Fruit fly (Drosophila melanogaster) whole organism, embryonic: ENCODE measurements around the gene mthl14.

Experiments used
- Adf1 ChIP-seq: fragments of 200-800 bp; sonication (Bioruptor generic); IDR thresholded peaks from 2 replicates; pipeline ENCODE4 v1.3.6; 2022; ENCODE audit warnings: missing biosample characterization, missing genetic modification characterization
- Aef1 ChIP-seq: fragments of 200-800 bp; sonication (Bioruptor generic); IDR thresholded peaks from 3 replicates; pipeline ENCODE4 v1.3.6; 2022; ENCODE audit warnings: missing biosample characterization, missing genetic modification characterization
- Bgb ChIP-seq: fragments of 200-800 bp; sonication (Bioruptor generic); IDR thresholded peaks from 2 replicates; pipeline ENCODE4 v1.3.6; 2022; ENCODE audit warnings: missing biosample characterization, missing genetic modification characterization; ENCODE audit not compliant: partially characterized antibody
- CG10321 ChIP-seq: fragments of 200-800 bp; sonication (Bioruptor generic); IDR thresholded peaks from 2 replicates; pipeline ENCODE4 v1.3.6; 2022; ENCODE audit warnings: missing biosample characterization, missing genetic modification characterization
- CG10979 ChIP-seq: fragments of 200-800 bp; sonication (Bioruptor generic); optimal IDR thresholded peaks from 2 replicates; lab custom pipeline; 2018; ENCODE audit warnings: missing biosample characterization, mild to moderate bottlenecking, missing genetic modification characterization, moderate library complexity
- CG12659 ChIP-seq: fragments of 200-800 bp; sonication (Bioruptor generic); optimal IDR thresholded peaks from 3 replicates; lab custom pipeline; 2017; ENCODE audit warnings: mild to moderate bottlenecking, missing biosample characterization, missing genetic modification reagents, missing genetic modification characterization
- CG13287 ChIP-seq: fragments of 200-800 bp; sonication (Bioruptor generic); IDR thresholded peaks from 2 replicates; pipeline ENCODE4 v1.3.6; 2022; ENCODE audit warnings: missing biosample characterization, missing genetic modification characterization; ENCODE audit not compliant: partially characterized antibody
- CG1647 ChIP-seq: fragments of 200-800 bp; sonication (Bioruptor generic); optimal IDR thresholded peaks from 3 replicates; lab custom pipeline; 2016; ENCODE audit warnings: missing biosample characterization, missing genetic modification characterization
- CG17612 ChIP-seq: fragments of 200-800 bp; sonication (Bioruptor generic); IDR thresholded peaks from 2 replicates; pipeline ENCODE4 v1.3.6; 2022; ENCODE audit warnings: missing biosample characterization, missing genetic modification characterization
- CG17912 ChIP-seq: fragments of 200-800 bp; sonication (Bioruptor generic); optimal IDR thresholded peaks from 2 replicates; lab custom pipeline; 2018; ENCODE audit warnings: missing biosample characterization, mild to moderate bottlenecking, missing genetic modification characterization
- CG18599 ChIP-seq: fragments of 200-800 bp; sonication (Bioruptor generic); optimal IDR thresholded peaks from 3 replicates; lab custom pipeline; 2017; ENCODE audit warnings: missing biosample characterization, missing genetic modification characterization, mild to moderate bottlenecking, moderate library complexity, missing genetic modification reagents
- CG2199 ChIP-seq: fragments of 200-800 bp; sonication (Bioruptor generic); IDR thresholded peaks from 3 replicates; pipeline ENCODE4 v1.3.6; 2022; ENCODE audit warnings: missing biosample characterization, missing genetic modification characterization
- CG2678 ChIP-seq: fragments of 200-800 bp; sonication (Bioruptor generic); optimal IDR thresholded peaks from 3 replicates; lab custom pipeline; 2019; ENCODE audit warnings: missing biosample characterization, mild to moderate bottlenecking, missing genetic modification characterization, moderate library complexity
- CG31365 ChIP-seq: fragments of 200-800 bp; sonication (Bioruptor generic); optimal IDR thresholded peaks from 2 replicates; lab custom pipeline; 2018; ENCODE audit warnings: missing biosample characterization, mild to moderate bottlenecking, missing genetic modification characterization
- CG31388 ChIP-seq: fragments of 200-800 bp; sonication (Bioruptor generic); optimal IDR thresholded peaks from 2 replicates; lab custom pipeline; 2016; ENCODE audit warnings: missing biosample characterization, missing genetic modification characterization
- CG32532 ChIP-seq: fragments of 200-800 bp; sonication (Bioruptor generic); IDR thresholded peaks from 2 replicates; pipeline ENCODE4 v1.3.6; 2022; ENCODE audit warnings: missing biosample characterization, missing genetic modification characterization
- CG32767 ChIP-seq: fragments of 200-800 bp; sonication (Bioruptor generic); IDR thresholded peaks from 2 replicates; pipeline ENCODE4 v1.3.6; 2022; ENCODE audit warnings: missing biosample characterization, missing genetic modification characterization
- CG4328 ChIP-seq: fragments of 200-800 bp; sonication (Bioruptor generic); optimal IDR thresholded peaks from 3 replicates; lab custom pipeline; 2017; ENCODE audit warnings: missing biosample characterization, missing genetic modification reagents, missing genetic modification characterization
- CG4404 ChIP-seq: fragments of 200-800 bp; sonication (Bioruptor generic); IDR thresholded peaks from 2 replicates; pipeline ENCODE4 v1.3.6; 2022; ENCODE audit warnings: missing biosample characterization, missing genetic modification characterization
- Dp ChIP-seq: fragments of 200-800 bp; sonication (Bioruptor generic); optimal IDR thresholded peaks from 2 replicates; lab custom pipeline; 2018; ENCODE audit warnings: missing biosample characterization, mild to moderate bottlenecking, missing genetic modification characterization, moderate library complexity
- E2f2 ChIP-seq: fragments of 200-800 bp; sonication (Bioruptor generic); IDR thresholded peaks from 2 replicates; pipeline ENCODE4 v1.3.6; 2022; ENCODE audit warnings: missing biosample characterization, missing genetic modification characterization
- Gug ChIP-seq: fragments of 200-800 bp; sonication (Bioruptor generic); IDR thresholded peaks from 4 replicates; pipeline ENCODE4 v1.3.6; 2022; ENCODE audit warnings: missing biosample characterization, missing genetic modification characterization
- HmgD ChIP-seq: fragments of 200-800 bp; sonication (Bioruptor generic); optimal IDR thresholded peaks from 3 replicates; lab custom pipeline; 2016; ENCODE audit warnings: missing biosample characterization, missing genetic modification characterization
- HmgZ ChIP-seq: fragments of 200-800 bp; sonication (Bioruptor generic); optimal IDR thresholded peaks from 2 replicates; lab custom pipeline; 2018; ENCODE audit warnings: missing biosample characterization, mild to moderate bottlenecking, missing genetic modification characterization
- Hmr ChIP-seq: fragments of 200-800 bp; sonication (Bioruptor generic); optimal IDR thresholded peaks from 3 replicates; lab custom pipeline; 2017; ENCODE audit warnings: mild to moderate bottlenecking, missing biosample characterization, missing genetic modification reagents, missing genetic modification characterization
- MBD-R2 ChIP-seq: fragments of 200-800 bp; sonication (Bioruptor generic); IDR thresholded peaks from 2 replicates; pipeline ENCODE4 v1.3.6; 2022; ENCODE audit warnings: missing biosample characterization, missing genetic modification characterization
- Mad ChIP-seq: fragments of 200-800 bp; sonication (Bioruptor generic); optimal IDR thresholded peaks from 2 replicates; lab custom pipeline; 2016; ENCODE audit warnings: missing biosample characterization, missing genetic modification characterization
- NFAT ChIP-seq: fragments of 200-800 bp; sonication (Bioruptor generic); IDR thresholded peaks from 2 replicates; pipeline ENCODE4 v1.3.6; 2022; ENCODE audit warnings: missing biosample characterization, missing genetic modification characterization
- Rx ChIP-seq: fragments of 200-800 bp; sonication (Bioruptor generic); IDR thresholded peaks from 2 replicates; pipeline ENCODE4 v1.3.6; 2022; ENCODE audit warnings: missing biosample characterization, missing genetic modification characterization
- Sox100B ChIP-seq: fragments of 200-800 bp; sonication (Bioruptor generic); optimal IDR thresholded peaks from 3 replicates; lab custom pipeline; 2018; ENCODE audit warnings: missing biosample characterization, mild to moderate bottlenecking, missing genetic modification characterization
- YL-1 ChIP-seq: fragments of 200-800 bp; sonication (Bioruptor generic); optimal IDR thresholded peaks from 3 replicates; lab custom pipeline; 2017; ENCODE audit warnings: missing biosample characterization, mild to moderate bottlenecking, missing genetic modification characterization
- bigmax ChIP-seq: fragments of 200-800 bp; sonication (Bioruptor generic); optimal IDR thresholded peaks from 2 replicates; lab custom pipeline; 2018; ENCODE audit warnings: missing biosample characterization, mild to moderate bottlenecking, missing genetic modification characterization
- cato ChIP-seq: fragments of 200-800 bp; sonication (Bioruptor generic); optimal IDR thresholded peaks from 2 replicates; lab custom pipeline; 2016; ENCODE audit warnings: missing biosample characterization, missing genetic modification characterization, borderline replicate concordance
- croc ChIP-seq: fragments of 200-800 bp; sonication (Bioruptor generic); conservative IDR thresholded peaks from 3 replicates; pipeline ENCODE4 v1.3.6; 2022; ENCODE audit warnings: missing biosample characterization, missing genetic modification characterization
- dan ChIP-seq: fragments of 200-800 bp; sonication (Bioruptor generic); IDR thresholded peaks from 2 replicates; pipeline ENCODE4 v1.3.6; 2022; ENCODE audit warnings: missing biosample characterization, missing genetic modification characterization
- danr ChIP-seq: fragments of 200-800 bp; sonication (Bioruptor generic); IDR thresholded peaks from 2 replicates; pipeline ENCODE4 v1.3.6; 2022; ENCODE audit warnings: missing biosample characterization, missing genetic modification characterization
- dpn ChIP-seq, 2 experiments: fragments of 200-800 bp; sonication (Bioruptor generic); optimal IDR thresholded peaks; 3 replicates each; lab custom pipeline; 2016; ENCODE audit warnings: missing biosample characterization in 2 of 2, missing genetic modification characterization in 2 of 2
- fu2 ChIP-seq: fragments of 200-800 bp; sonication (Bioruptor generic); optimal IDR thresholded peaks from 2 replicates; lab custom pipeline; 2016; ENCODE audit warnings: missing biosample characterization, missing genetic modification characterization
- inv ChIP-seq: fragments of 200-800 bp; sonication (Bioruptor generic); IDR thresholded peaks from 2 replicates; pipeline ENCODE4 v1.3.6; 2022; ENCODE audit warnings: missing biosample characterization, missing genetic modification characterization; ENCODE audit not compliant: partially characterized antibody
- kah ChIP-seq: fragments of 200-800 bp; sonication (Bioruptor generic); optimal IDR thresholded peaks from 2 replicates; lab custom pipeline; 2018; ENCODE audit warnings: missing biosample characterization, mild to moderate bottlenecking, missing genetic modification characterization
- ken ChIP-seq: fragments of 200-800 bp; sonication (Bioruptor generic); IDR thresholded peaks from 3 replicates; pipeline ENCODE4 v1.3.6; 2022; ENCODE audit warnings: missing biosample characterization, missing genetic modification characterization
- psq ChIP-seq: fragments of 200-800 bp; sonication (Bioruptor generic); optimal IDR thresholded peaks from 2 replicates; lab custom pipeline; 2017; ENCODE audit warnings: missing biosample characterization, missing genetic modification characterization
- rib ChIP-seq: fragments of 200-800 bp; sonication (Bioruptor generic); IDR thresholded peaks from 2 replicates; pipeline ENCODE4 v1.3.6; 2022; ENCODE audit warnings: missing biosample characterization, missing genetic modification characterization
- sc ChIP-seq, 3 experiments: fragments of >200 bp in 2 of 3; fragments of 200-800 bp in 1 of 3; sonication (Bioruptor generic) in 1 of 3; optimal IDR thresholded peaks; 2 replicates in 2 of 3; 3 replicates in 1 of 3; lab custom pipeline; 2017; ENCODE audit warnings: mild to moderate bottlenecking in 1 of 3, missing biosample characterization in 1 of 3, missing genetic modification characterization in 1 of 3, missing genetic modification reagents in 1 of 3
- sd ChIP-seq: fragments of 200-800 bp; sonication (Bioruptor generic); optimal IDR thresholded peaks from 3 replicates; lab custom pipeline; 2018; ENCODE audit warnings: missing biosample characterization, mild to moderate bottlenecking, missing genetic modification characterization, moderate library complexity
- tna ChIP-seq: fragments of 200-800 bp; sonication (Bioruptor generic); IDR thresholded peaks from 2 replicates; pipeline ENCODE4 v1.3.6; 2022; ENCODE audit warnings: missing biosample characterization, missing genetic modification characterization; ENCODE audit not compliant: partially characterized antibody
- yki ChIP-seq: fragments of >200 bp; optimal IDR thresholded peaks from 3 replicates; lab custom pipeline; 2018
- zen2 ChIP-seq: fragments of 200-800 bp; sonication (Bioruptor generic); IDR thresholded peaks from 3 replicates; pipeline ENCODE4 v1.3.6; 2022; ENCODE audit warnings: missing biosample characterization, missing genetic modification characterization; ENCODE audit not compliant: partially characterized antibody

Gene mthl14

dm6 chr3L:199050-199745, 48.1 kb upstream of the mthl14 start (continued):
- 0 out of 2 replicates have a peak, but pooled peaks have one; percentile 26 for TF ChIP-seq tna (GFP tag; lab: Robert Waterston, UW)
- TF ChIP-seq CG4328 (GFP tag; lab: Kevin White, UChicago), result no peak
- peak; percentile 21 for TF ChIP-seq CG17912 (GFP tag; lab: Kevin White, UChicago)
- TF ChIP-seq HmgD, result peak; percentile 93
- no peak for TF ChIP-seq bigmax
- TF ChIP-seq CG10979 (tag; lab: Kevin White, UChicago), result peak; percentile 3
- TF ChIP-seq zen2 (GFP tag; lab: Robert Waterston, UW), result peak; percentile 41; the same call in 1 of the 3 replicates
- no peak for TF ChIP-seq cato (GFP tag; lab: Kevin White, UChicago)
- peak in 1 of 2 experiments; percentile 3 for TF ChIP-seq dpn (GFP tag; optimal IDR thresholded peaks at IDR 0.05; lab: Kevin White, UChicago)
- TF ChIP-seq CG17612, result no peak
- TF ChIP-seq E2f2 (GFP tag; lab: Robert Waterston, UW), result peak; percentile 33
- TF ChIP-seq ken (GFP tag; lab: Robert Waterston, UW), result peak; percentile 67; the same call in 2 of the 3 replicates
- peak; percentile 20; the same call in 1 of the 3 replicates for TF ChIP-seq croc (GFP tag; lab: Robert Waterston, UW)
- TF ChIP-seq kah, result peak; percentile 83
- TF ChIP-seq CG32532 (GFP tag; lab: Robert Waterston, UW), result peak; percentile 55; the same call in 1 of the 2 replicates
- peak; percentile 84; the same call in 1 of the 3 replicates for TF ChIP-seq CG2199
- peak; percentile 70 for TF ChIP-seq CG31365 (tag; lab: Kevin White, UChicago)
- peak; percentile 27 for TF ChIP-seq Dp
- peak; percentile 36 for TF ChIP-seq Mad (GFP tag; lab: Kevin White, UChicago)
- TF ChIP-seq MBD-R2 (GFP tag; lab: Robert Waterston, UW), result peak; percentile 89
- peak; percentile 78 for TF ChIP-seq CG32767 (GFP tag; lab: Robert Waterston, UW)
- peak; percentile 47; the same call in 1 of the 3 replicates for TF ChIP-seq Aef1 (GFP tag; lab: Robert Waterston, UW)
- TF ChIP-seq fu2 (GFP tag; lab: Kevin White, UChicago), result peak; percentile 32
- TF ChIP-seq CG18599 (GFP tag; lab: Kevin White, UChicago), result no peak
- TF ChIP-seq danr, result 0 out of 2 replicates have a peak, but pooled peaks have one; percentile 8
- TF ChIP-seq CG4404 (GFP tag; lab: Robert Waterston, UW), result peak; percentile 17; the same call in 1 of the 2 replicates
- peak; percentile 93 for TF ChIP-seq CG12659 (GFP tag; lab: Kevin White, UChicago)
- no peak for TF ChIP-seq psq (GFP tag; lab: Kevin White, UChicago)
- peak; percentile 54; the same call in 1 of the 2 replicates for TF ChIP-seq Bgb (GFP tag; lab: Robert Waterston, UW)
- TF ChIP-seq Rx (GFP tag; lab: Robert Waterston, UW), result 0 out of 2 replicates have a peak, but pooled peaks have one; percentile 17
- peak; percentile 42 for TF ChIP-seq Adf1 (GFP tag; lab: Robert Waterston, UW)
- TF ChIP-seq dan (GFP tag; lab: Robert Waterston, UW), result no peak
- TF ChIP-seq CG31388, result no peak
- peak; percentile 87 for TF ChIP-seq YL-1 (GFP tag; lab: Kevin White, UChicago)
- no peak for TF ChIP-seq CG2678
- no peak for TF ChIP-seq Sox100B
- TF ChIP-seq sd, result no peak
- no peak for TF ChIP-seq sc (optimal IDR thresholded peaks at IDR 0.05; lab: Kevin White, UChicago)
- TF ChIP-seq sc (GFP tag; optimal IDR thresholded peaks at IDR 0.05; lab: Kevin White, UChicago), result no peak
- peak; percentile 31; the same call in 1 of the 2 replicates for TF ChIP-seq NFAT
- peak; percentile 33; the same call in 1 of the 2 replicates for TF ChIP-seq rib (GFP tag; lab: Robert Waterston, UW)
- peak; percentile 83 for TF ChIP-seq HmgZ (tag; lab: Kevin White, UChicago)
- TF ChIP-seq Gug (GFP tag; lab: Robert Waterston, UW), result peak; percentile 28; the same call in 1 of the 4 replicates
- peak; percentile 36 for TF ChIP-seq Hmr
- peak; percentile 87 for TF ChIP-seq CG10321
- TF ChIP-seq inv, result peak; percentile 41; the same call in 1 of the 2 replicates
- peak; percentile 31 for TF ChIP-seq CG1647 (GFP tag; lab: Kevin White, UChicago)
- peak; percentile 46; the same call in 1 of the 2 replicates for TF ChIP-seq CG13287 (GFP tag; lab: Robert Waterston, UW)
- TF ChIP-seq yki (lab: Kevin White, UChicago), result no peak
